Fruit fly (Drosophila melanogaster): Measurements from ENCODE around the gene CG6766.

- TF ChIP-seq pan (optimal IDR thresholded peaks at IDR 0.05) (no peak), usp (GFP tag; optimal IDR thresholded peaks at IDR 0.05) (no peak), psq (optimal IDR thresholded peaks at IDR 0.05) (no peak)
Observed at dm6 chr2L:12038177-12038581, 2.3 kb downstream of the CG6766 start, which contains the start of gene Tom70.

All from whole organism.